Worm (Caenorhabditis elegans) whole organism, late embryonic: ENCODE measurements around the gene srd-54.
"Not testable (repeated sequence)": the region's sequence is repeated elsewhere in the genome, so short reads cannot be mapped to it uniquely, and the experiment has no call there.

Experiments used
- ceh-45 ChIP-seq: fragments of 200-800 bp; sonication (Bioruptor generic); IDR thresholded peaks from 2 replicates; pipeline ENCODE4 v1.3.6; 2022; ENCODE audit warnings: missing genetic modification reagents, missing genetic modification characterization, missing compliant biosample characterization
- ets-4 ChIP-seq: sonication (generic microtip); optimal IDR thresholded peaks from 2 replicates; lab custom pipeline; 2016; ENCODE audit warnings: missing genetic modification characterization, missing compliant biosample characterization
- fkh-10 ChIP-seq: fragments of 150-350 bp; optimal IDR thresholded peaks from 2 replicates; lab custom pipeline; 2014; ENCODE audit warnings: missing biosample characterization, missing genetic modification reagents, missing genetic modification characterization
- nfya-1 ChIP-seq: sonication (generic microtip); optimal IDR thresholded peaks from 2 replicates; lab custom pipeline; 2017; ENCODE audit warnings: missing genetic modification characterization, mild to moderate bottlenecking, missing compliant biosample characterization, antibody characterized with exemption, moderate library complexity
- odd-2 ChIP-seq: sonication (generic microtip); optimal IDR thresholded peaks from 2 replicates; lab custom pipeline; 2017; ENCODE audit warnings: antibody characterized with exemption, mild to moderate bottlenecking, missing genetic modification characterization, missing compliant biosample characterization
- pax-1 ChIP-seq: fragments of 150-350 bp; optimal IDR thresholded peaks from 2 replicates; lab custom pipeline; 2014; ENCODE audit warnings: missing biosample characterization, missing genetic modification characterization
- pqm-1 ChIP-seq: sonication (generic microtip); optimal IDR thresholded peaks from 2 replicates; lab custom pipeline; 2016; ENCODE audit warnings: missing genetic modification characterization, missing compliant biosample characterization
- zip-5 ChIP-seq: sonication (generic microtip); optimal IDR thresholded peaks from 2 replicates; lab custom pipeline; 2016; ENCODE audit warnings: missing genetic modification characterization, missing compliant biosample characterization

ce11 chrII:7434958-7435357, 2.5 kb downstream of the srd-54 start, which contains the start of gene K02A2.1:
- TF ChIP-seq nfya-1 (tag; lab: Kevin White, UChicago); pqm-1 (tag; lab: Kevin White, UChicago); ets-4 (tag; lab: Kevin White, UChicago); ceh-45 (GFP tag; lab: Robert Waterston, UW); zip-5 (tag; lab: Kevin White, UChicago); odd-2 (tag; lab: Kevin White, UChicago); pax-1 (tag; lab: Kevin White, UChicago); fkh-10 (GFP tag; lab: Kevin White, UChicago): not testable (repeated sequence)
